Worm (Caenorhabditis elegans): ENCODE results near the gene gpx-6.

DNA sequence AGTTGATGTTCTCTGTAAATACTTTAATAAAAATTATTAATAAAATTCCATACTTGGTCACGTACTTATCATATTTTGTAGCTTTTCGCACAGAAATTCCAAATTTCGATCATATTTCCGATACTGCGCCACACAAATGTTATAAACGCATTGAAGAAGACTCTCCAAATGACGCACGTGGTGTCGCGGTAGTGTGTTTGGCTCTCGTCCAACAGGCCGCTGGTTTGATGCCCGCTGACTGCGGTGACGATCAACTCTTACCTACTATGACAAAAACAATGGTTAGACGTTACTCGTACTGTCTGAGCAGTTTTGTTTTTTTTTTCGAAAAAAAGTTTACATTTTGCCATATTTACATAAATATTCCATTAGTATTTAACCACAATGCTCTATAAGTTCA, 30.9 kb downstream of the gpx-6 start:
- TF ChIP-seq ama-1 (optimal IDR thresholded peaks at IDR 0.05) (no peak), ets-7 (tag; optimal IDR thresholded peaks at IDR 0.05) (peak; percentile 81), flt-1 (GFP tag; IDR thresholded peaks at IDR 0.05) (peak; percentile 99), hmg-4 (GFP tag; optimal IDR thresholded peaks at IDR 0.05) (no peak), ceh-13 (GFP tag; optimal IDR thresholded peaks at IDR 0.05) (peak; percentile 97), tbx-11 (GFP tag; IDR thresholded peaks at IDR 0.05) (peak; percentile 96)
